Fruit fly (Drosophila melanogaster): ENCODE results near the gene Brr2.

Brr2 gene

dm6 chr3L:15954784-15955427, 12.8 kb downstream of the Brr2 start, which contains the start of the genes Pka-C3 and GXIVsPLA2 (continued):
- TF ChIP-seq crp (GFP tag; optimal IDR thresholded peaks at IDR 0.05), result no peak
- TF ChIP-seq nau (GFP tag; optimal IDR thresholded peaks at IDR 0.05), result no peak
- TF ChIP-seq CG9932 (GFP tag; IDR thresholded peaks at IDR 0.05), result no peak
- peak; percentile 47 for TF ChIP-seq CG2712 (tag; optimal IDR thresholded peaks at IDR 0.05)
- TF ChIP-seq jigr1 (GFP tag; IDR thresholded peaks at IDR 0.05), result no peak
- TF ChIP-seq CG12659 (GFP tag; optimal IDR thresholded peaks at IDR 0.05), result peak; percentile 30
- peak; percentile 64 for TF ChIP-seq stwl (tag; optimal IDR thresholded peaks at IDR 0.05)
- TF ChIP-seq Myb (GFP tag; optimal IDR thresholded peaks at IDR 0.05), result peak; percentile 41
- no peak for TF ChIP-seq CG7556 (GFP tag; optimal IDR thresholded peaks at IDR 0.05)
- peak; percentile 64 for TF ChIP-seq trem (tag; optimal IDR thresholded peaks at IDR 0.05)
- peak; percentile 72 for TF ChIP-seq MESR4 (GFP tag; optimal IDR thresholded peaks at IDR 0.05)
- peak; percentile 66 for TF ChIP-seq CG10267 (tag; optimal IDR thresholded peaks at IDR 0.05)
- peak; percentile 10 for TF ChIP-seq gro (GFP tag; optimal IDR thresholded peaks at IDR 0.05)
- TF ChIP-seq sens-2 (GFP tag; IDR thresholded peaks at IDR 0.05), result no peak
- no peak for TF ChIP-seq Lpt (GFP tag; optimal IDR thresholded peaks at IDR 0.05)
- TF ChIP-seq hbn (GFP tag; IDR thresholded peaks at IDR 0.05; ENCODE audit: partially characterized antibody), result no peak
- TF ChIP-seq vnd (GFP tag; IDR thresholded peaks at IDR 0.05; ENCODE audit: partially characterized antibody), result no peak
- TF ChIP-seq Nf-YC (tag; optimal IDR thresholded peaks at IDR 0.05), result peak; percentile 26
- no peak for TF ChIP-seq emc (GFP tag; optimal IDR thresholded peaks at IDR 0.05)
- peak; percentile 26 for TF ChIP-seq CG12299 (tag; optimal IDR thresholded peaks at IDR 0.05)
- no peak for TF ChIP-seq CG10543 (GFP tag; optimal IDR thresholded peaks at IDR 0.05)
- peak; percentile 7 for TF ChIP-seq Abd-B (GFP tag; optimal IDR thresholded peaks at IDR 0.05)
- TF ChIP-seq nmo (GFP tag; optimal IDR thresholded peaks at IDR 0.05), result peak; percentile 27
- no peak for TF ChIP-seq Taf1 (GFP tag; IDR thresholded peaks at IDR 0.05)
- TF ChIP-seq CG31441 (GFP tag; IDR thresholded peaks at IDR 0.05), result peak; percentile 49; the same call in 1 of the 2 replicates
- TF ChIP-seq Dek (tag; optimal IDR thresholded peaks at IDR 0.05), result peak; percentile 25
- TF ChIP-seq wdn (GFP tag; IDR thresholded peaks at IDR 0.05), result no peak
- no peak for TF ChIP-seq dmrt11E (tag; optimal IDR thresholded peaks at IDR 0.05)
- TF ChIP-seq zfh1 (GFP tag; IDR thresholded peaks at IDR 0.05), result no peak
- peak; percentile 72 for TF ChIP-seq Lhr (GFP tag; optimal IDR thresholded peaks at IDR 0.05)
- no peak for TF ChIP-seq CG7963 (GFP tag; IDR thresholded peaks at IDR 0.05; ENCODE audit: partially characterized antibody)
- TF ChIP-seq Ets97D (GFP tag; optimal IDR thresholded peaks at IDR 0.05), result peak; percentile 25
- peak; percentile 27 for TF ChIP-seq sug (tag; optimal IDR thresholded peaks at IDR 0.05)
- TF ChIP-seq Dp (GFP tag; optimal IDR thresholded peaks at IDR 0.05), result peak; percentile 88
- peak; percentile 53 for TF ChIP-seq BEAF-32 (GFP tag; optimal IDR thresholded peaks at IDR 0.05)
- TF ChIP-seq CG7271 (tag; optimal IDR thresholded peaks at IDR 0.05), result no peak
- 0 out of 4 replicates have a peak, but pooled peaks have one; percentile 18 for TF ChIP-seq Dll (GFP tag; IDR thresholded peaks at IDR 0.05; ENCODE audit: partially characterized antibody)
- no peak for TF ChIP-seq aop (GFP tag; IDR thresholded peaks at IDR 0.05)
- no peak for TF ChIP-seq CG1647 (GFP tag; optimal IDR thresholded peaks at IDR 0.05)
- TF ChIP-seq CG3281 (GFP tag; optimal IDR thresholded peaks at IDR 0.05), result no peak
- peak; percentile 32 for TF ChIP-seq CG8924 (tag; optimal IDR thresholded peaks at IDR 0.05)
- TF ChIP-seq HmgZ (tag; optimal IDR thresholded peaks at IDR 0.05), result peak; percentile 16
- no peak for TF ChIP-seq CG17568 (GFP tag; optimal IDR thresholded peaks at IDR 0.05)
- peak; percentile 24 for TF ChIP-seq Sox100B (GFP tag; optimal IDR thresholded peaks at IDR 0.05)
- TF ChIP-seq CG12942 (GFP tag; optimal IDR thresholded peaks at IDR 0.05), result no peak
- no peak for TF ChIP-seq CG10565 (GFP tag; optimal IDR thresholded peaks at IDR 0.05)
- no peak for TF ChIP-seq peb (GFP tag; IDR thresholded peaks at IDR 0.05)
- TF ChIP-seq Dfd (GFP tag; optimal IDR thresholded peaks at IDR 0.05), result no peak
- TF ChIP-seq odd (GFP tag; optimal IDR thresholded peaks at IDR 0.05), result no peak
